Worm (Caenorhabditis elegans) whole organism, L1 larva: ENCODE data around the gene F31D4.5.

Source experiments
- C16A3.4 ChIP-seq: fragments of 150-350 bp; optimal IDR thresholded peaks from 2 replicates; lab custom pipeline; 2014; ENCODE audit warnings: missing biosample characterization, missing genetic modification characterization
- F16B12.6 ChIP-seq: fragments of 150-350 bp; optimal IDR thresholded peaks from 2 replicates; lab custom pipeline; 2014; ENCODE audit warnings: missing biosample characterization, missing genetic modification characterization
- alr-1 ChIP-seq: fragments of 200-800 bp; sonication (Bioruptor generic); optimal IDR thresholded peaks from 2 replicates; lab custom pipeline; 2018; ENCODE audit warnings: borderline replicate concordance, mild to moderate bottlenecking, missing genetic modification characterization, missing compliant biosample characterization
- blmp-1 ChIP-seq: fragments of 150-350 bp; optimal IDR thresholded peaks from 2 replicates; lab custom pipeline; 2014; ENCODE audit warnings: missing biosample characterization, missing genetic modification characterization
- ceh-82 ChIP-seq, 3 experiments: fragments of 150-350 bp in 1 of 3; sonication (generic microtip) in 2 of 3; optimal IDR thresholded peaks; 2 replicates each; lab custom pipeline; 2014 to 2017; ENCODE audit warnings: missing biosample characterization in 3 of 3, missing genetic modification characterization in 3 of 3
- ceh-88 ChIP-seq: fragments of 200-800 bp; sonication (Bioruptor generic); IDR thresholded peaks from 2 replicates; pipeline ENCODE4 v1.3.6; 2022; ENCODE audit warnings: missing genetic modification characterization, missing compliant biosample characterization
- dpl-1 ChIP-seq, 3 experiments: fragments of 150-350 bp in 2 of 3; sonication (generic microtip) in 1 of 3; optimal IDR thresholded peaks; 2 replicates each; lab custom pipeline; 2014 to 2017; ENCODE audit warnings: missing biosample characterization in 3 of 3, missing genetic modification characterization in 3 of 3, missing genetic modification reagents in 3 of 3
- efl-1 ChIP-seq, 4 experiments: fragments of 150-350 bp; optimal IDR thresholded peaks in 3 of 4; peaks in 1 of 4; 1 replicate in 1 of 4; 2 replicates in 3 of 4; lab custom pipeline; 2014; ENCODE audit warnings: missing biosample characterization in 2 of 4, missing genetic modification characterization in 2 of 4, missing genetic modification reagents in 2 of 4
- efl-3 ChIP-seq: fragments of 200-800 bp; sonication (Bioruptor generic); optimal IDR thresholded peaks from 2 replicates; lab custom pipeline; 2018; ENCODE audit warnings: mild to moderate bottlenecking, missing genetic modification characterization, missing compliant biosample characterization
- egl-13 ChIP-seq: sonication (generic microtip); optimal IDR thresholded peaks from 2 replicates; lab custom pipeline; 2016; ENCODE audit warnings: missing genotype, missing genetic modification reagents, missing genetic modification characterization, missing compliant biosample characterization
- egl-27 ChIP-seq, 2 experiments: fragments of 150-350 bp in 1 of 2; sonication (generic microtip); optimal IDR thresholded peaks; 3 replicates each; lab custom pipeline; 2017 to 2018; ENCODE audit warnings: missing biosample characterization in 2 of 2, missing genetic modification characterization in 2 of 2, missing genetic modification reagents in 2 of 2
- elt-3 ChIP-seq, 6 experiments: fragments of 150-350 bp in 1 of 6; sonication (generic microtip); optimal IDR thresholded peaks; 2 replicates each; lab custom pipeline; 2017 to 2018; ENCODE audit warnings: missing biosample characterization in 6 of 6, missing genetic modification characterization in 6 of 6, inconsistent platforms in 1 of 6
- fkh-10 ChIP-seq: sonication (generic microtip); optimal IDR thresholded peaks from 2 replicates; lab custom pipeline; 2017; ENCODE audit warnings: missing biosample characterization, missing genetic modification reagents, missing genetic modification characterization
- fkh-8 ChIP-seq: sonication (generic microtip); optimal IDR thresholded peaks from 2 replicates; lab custom pipeline; 2016; ENCODE audit warnings: mild to moderate bottlenecking, missing genetic modification characterization, missing compliant biosample characterization
- irx-1 ChIP-seq: sonication (generic microtip); optimal IDR thresholded peaks from 2 replicates; lab custom pipeline; 2016; ENCODE audit warnings: missing genetic modification characterization, missing compliant biosample characterization
- isw-1 ChIP-seq: fragments of 200-800 bp; sonication (Bioruptor generic); IDR thresholded peaks from 2 replicates; pipeline ENCODE4 v1.3.6; 2022; ENCODE audit warnings: missing genetic modification characterization, missing compliant biosample characterization
- lin-13 ChIP-seq: fragments of 150-350 bp; optimal IDR thresholded peaks from 2 replicates; lab custom pipeline; 2014; ENCODE audit warnings: missing biosample characterization, missing genetic modification reagents, missing genetic modification characterization
- lin-14 ChIP-seq: fragments of 200-800 bp; sonication (Bioruptor generic); optimal IDR thresholded peaks from 2 replicates; lab custom pipeline; 2018; ENCODE audit warnings: mild to moderate bottlenecking, missing genetic modification characterization, moderate library complexity, missing compliant biosample characterization
- lin-15B ChIP-seq: fragments of 150-350 bp; sonication (generic microtip); optimal IDR thresholded peaks from 3 replicates; lab custom pipeline; 2014; ENCODE audit warnings: missing biosample characterization, missing genetic modification characterization
- lin-39 ChIP-seq: fragments of 150-350 bp; optimal IDR thresholded peaks from 2 replicates; lab custom pipeline; 2014; ENCODE audit warnings: missing biosample characterization, missing genetic modification reagents, missing genetic modification characterization
- lir-3 ChIP-seq: sonication (generic microtip); optimal IDR thresholded peaks from 2 replicates; lab custom pipeline; 2016; ENCODE audit warnings: mild to moderate bottlenecking, missing genetic modification characterization, moderate library complexity, missing compliant biosample characterization; ENCODE audit not compliant: poor library complexity
- lsy-2 ChIP-seq, 2 experiments: fragments of 150-350 bp; optimal IDR thresholded peaks; 2 replicates each; lab custom pipeline; 2014; ENCODE audit warnings: missing biosample characterization in 2 of 2, missing genetic modification characterization in 2 of 2
- mef-2 ChIP-seq: fragments of 150-350 bp; optimal IDR thresholded peaks from 2 replicates; lab custom pipeline; 2014; ENCODE audit warnings: missing biosample characterization, missing genetic modification characterization
- mep-1 ChIP-seq: fragments of 150-350 bp; optimal IDR thresholded peaks from 2 replicates; lab custom pipeline; 2014; ENCODE audit warnings: missing biosample characterization, missing genetic modification characterization
- nhr-12 ChIP-seq: sonication (generic microtip); optimal IDR thresholded peaks from 2 replicates; lab custom pipeline; 2017; ENCODE audit warnings: missing biosample characterization, missing genetic modification characterization
- nhr-19 ChIP-seq: fragments of 200-800 bp; sonication (Bioruptor generic); conservative IDR thresholded peaks from 2 replicates; pipeline ENCODE4 v1.3.6; 2022; ENCODE audit warnings: missing genetic modification characterization, missing compliant biosample characterization
- nhr-20 ChIP-seq: sonication (generic microtip); optimal IDR thresholded peaks from 2 replicates; lab custom pipeline; 2016; ENCODE audit warnings: mild to moderate bottlenecking, missing genetic modification characterization, missing compliant biosample characterization
- nhr-47 ChIP-seq: sonication (generic microtip); optimal IDR thresholded peaks from 2 replicates; lab custom pipeline; 2016; ENCODE audit warnings: mild to moderate bottlenecking, missing genetic modification characterization, moderate library complexity, missing compliant biosample characterization
- nhr-71 ChIP-seq: sonication (generic microtip); optimal IDR thresholded peaks from 2 replicates; lab custom pipeline; 2016; ENCODE audit warnings: mild to moderate bottlenecking, missing genetic modification characterization, moderate library complexity, missing compliant biosample characterization
- nhr-85 ChIP-seq: sonication (generic microtip); peaks from one replicate; lab custom pipeline; 2016; ENCODE audit warnings: missing genetic modification characterization, inconsistent platforms, missing compliant biosample characterization
- nhr-90 ChIP-seq: sonication (generic microtip); optimal IDR thresholded peaks from 2 replicates; lab custom pipeline; 2016; ENCODE audit warnings: mild to moderate bottlenecking, missing genetic modification characterization, missing compliant biosample characterization; ENCODE audit not compliant: poor library complexity
- pag-3 ChIP-seq: sonication (generic microtip); optimal IDR thresholded peaks from 2 replicates; lab custom pipeline; 2017; ENCODE audit warnings: missing genetic modification characterization, mild to moderate bottlenecking, missing compliant biosample characterization, antibody characterized with exemption, borderline replicate concordance; ENCODE audit not compliant: insufficient read depth
- pax-3 ChIP-seq: fragments of 200-800 bp; sonication (Bioruptor generic); optimal IDR thresholded peaks from 2 replicates; lab custom pipeline; 2018; ENCODE audit warnings: mild to moderate bottlenecking, missing genetic modification characterization, moderate library complexity, missing compliant biosample characterization
- pqm-1 ChIP-seq: sonication (generic microtip); optimal IDR thresholded peaks from 3 replicates; lab custom pipeline; 2017; ENCODE audit warnings: missing biosample characterization, missing genetic modification characterization
- snu-23 ChIP-seq: sonication (generic microtip); optimal IDR thresholded peaks from 2 replicates; lab custom pipeline; 2016; ENCODE audit warnings: missing genetic modification characterization, missing compliant biosample characterization
- sup-37 ChIP-seq: fragments of 200-800 bp; sonication (Bioruptor generic); optimal IDR thresholded peaks from 2 replicates; lab custom pipeline; 2018; ENCODE audit warnings: mild to moderate bottlenecking, missing genetic modification characterization, missing compliant biosample characterization
- swsn-7 ChIP-seq: sonication (generic microtip); optimal IDR thresholded peaks from 2 replicates; lab custom pipeline; 2016; ENCODE audit warnings: missing genetic modification characterization, missing compliant biosample characterization
- tbx-2 ChIP-seq: sonication (generic microtip); optimal IDR thresholded peaks from 2 replicates; lab custom pipeline; 2016; ENCODE audit warnings: missing genetic modification characterization, missing compliant biosample characterization
- tlp-1 ChIP-seq: fragments of 150-350 bp; optimal IDR thresholded peaks from 2 replicates; lab custom pipeline; 2014; ENCODE audit warnings: missing biosample characterization, missing genetic modification characterization
- unc-130 ChIP-seq: fragments of 150-350 bp; optimal IDR thresholded peaks from 2 replicates; lab custom pipeline; 2017; ENCODE audit warnings: missing biosample characterization, missing genetic modification characterization, inconsistent platforms
- unc-86 ChIP-seq: sonication (generic microtip); optimal IDR thresholded peaks from 2 replicates; lab custom pipeline; 2016; ENCODE audit warnings: missing genetic modification characterization, missing compliant biosample characterization
- unc-98 ChIP-seq: fragments of 200-800 bp; sonication (Bioruptor generic); IDR thresholded peaks from 2 replicates; pipeline ENCODE4 v1.3.6; 2022; ENCODE audit warnings: missing genetic modification characterization, missing compliant biosample characterization
- vab-15 ChIP-seq: sonication (generic microtip); optimal IDR thresholded peaks from 2 replicates; lab custom pipeline; 2017; ENCODE audit warnings: missing genotype, mild to moderate bottlenecking, missing genetic modification characterization, missing compliant biosample characterization
- xbp-1 ChIP-seq: sonication (generic microtip); optimal IDR thresholded peaks from 2 replicates; lab custom pipeline; 2016; ENCODE audit warnings: missing genetic modification characterization, missing compliant biosample characterization

The F31D4.5 gene

DNA sequence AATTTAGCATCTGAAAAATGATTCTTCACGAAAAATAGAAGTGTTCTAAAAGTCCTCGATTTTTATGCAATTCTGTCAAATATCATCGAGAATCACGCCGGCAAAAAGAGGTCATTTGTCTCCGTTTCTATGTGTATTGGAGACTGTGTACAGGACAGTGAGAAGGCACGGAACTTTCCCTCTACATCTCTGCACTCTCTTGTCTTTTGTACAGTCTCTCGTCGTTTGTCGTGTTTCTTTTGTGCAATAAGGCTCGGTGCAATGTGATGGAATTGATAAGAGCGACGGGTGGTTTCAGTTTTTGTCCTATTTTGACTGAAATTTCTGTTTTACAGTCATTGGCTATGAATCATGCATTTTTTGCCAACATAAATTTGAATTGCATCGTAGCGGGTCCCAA lies 22.0 kb upstream of the F31D4.5 start (continued):
- no peak for TF ChIP-seq lin-13 (GFP tag; lab: Kevin White, UChicago)
- peak; percentile 4 for TF ChIP-seq nhr-20
- no peak for TF ChIP-seq sup-37 (GFP tag; lab: Kevin White, UChicago)
- no peak for TF ChIP-seq nhr-90 (tag; lab: Kevin White, UChicago)
- peak; percentile 58 for TF ChIP-seq blmp-1 (tag; lab: Kevin White, UChicago)
- TF ChIP-seq F16B12.6: no peak
- TF ChIP-seq swsn-7 (tag; lab: Kevin White, UChicago): no peak
- TF ChIP-seq dpl-1 (GFP tag; optimal IDR thresholded peaks at IDR 0.05; lab: Kevin White, UChicago): no peak
- peak; percentile 16 for TF ChIP-seq snu-23 (GFP tag; lab: Kevin White, UChicago)
- peak; percentile 21 for TF ChIP-seq lin-14 (GFP tag; lab: Kevin White, UChicago)
- no peak for TF ChIP-seq tlp-1

DNA sequence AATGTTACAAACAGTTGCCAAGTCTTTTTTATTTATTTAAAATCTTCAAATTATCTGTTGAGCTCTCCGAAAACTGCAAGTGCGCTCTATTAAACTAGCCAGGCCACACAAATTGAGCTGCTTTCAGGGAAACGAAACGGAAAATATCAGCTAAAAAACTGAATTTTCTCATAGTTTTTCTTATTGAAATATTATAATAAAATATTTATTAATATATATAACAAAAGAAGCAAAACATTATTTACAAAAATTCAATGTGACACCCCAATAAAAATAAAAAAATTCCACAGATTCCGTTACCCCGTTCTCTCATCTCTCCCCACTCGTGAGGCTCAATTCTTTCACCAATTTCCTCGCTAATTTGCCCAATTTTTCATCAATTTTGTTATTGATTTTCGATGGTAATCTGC lies 21.3 kb upstream of the F31D4.5 start:
- TF ChIP-seq nhr-12 (tag; lab: Kevin White, UChicago) (no peak), mef-2 (tag; lab: Kevin White, UChicago) (no peak), lir-3 (tag; lab: Kevin White, UChicago) (peak; percentile 37), swsn-7 (tag; lab: Kevin White, UChicago) (peak; percentile 2), unc-130 (tag; lab: Kevin White, UChicago) (no peak), pqm-1 (no peak), unc-98 (GFP tag; lab: Robert Waterston, UW) (peak; percentile 74), xbp-1 (tag; lab: Kevin White, UChicago) (peak; percentile 33), lin-15B (tag; lab: Kevin White, UChicago) (no peak), snu-23 (GFP tag; lab: Kevin White, UChicago) (peak; percentile 36), lin-13 (GFP tag; lab: Kevin White, UChicago) (no peak), fkh-8 (tag; lab: Kevin White, UChicago) (peak; percentile 40), C16A3.4 (tag; lab: Kevin White, UChicago) (peak; percentile 22), ceh-82 (tag; optimal IDR thresholded peaks at IDR 0.05; lab: Kevin White, UChicago) (peak in 2 of 3 experiments; percentile 5 to 13), lin-39 (tag; lab: Kevin White, UChicago) (no peak), pax-3 (tag; lab: Kevin White, UChicago) (peak; percentile 60), egl-27 (tag; optimal IDR thresholded peaks at IDR 0.05; lab: Kevin White, UChicago) (no peak), nhr-71 (tag; lab: Kevin White, UChicago) (peak; percentile 54), unc-86 (tag; lab: Kevin White, UChicago) (no peak), efl-3 (GFP tag; lab: Kevin White, UChicago) (no peak), elt-3 (tag; optimal IDR thresholded peaks at IDR 0.05; lab: Kevin White, UChicago) (no peak), vab-15 (tag; lab: Kevin White, UChicago) (no peak), nhr-47 (tag; lab: Kevin White, UChicago) (peak; percentile 58), dpl-1 (GFP tag; optimal IDR thresholded peaks at IDR 0.05; lab: Kevin White, UChicago) (peak in 1 of 3 experiments; percentile 42), nhr-85 (tag; lab: Kevin White, UChicago) (peak; percentile 63), pag-3 (tag; lab: Kevin White, UChicago) (no peak), tbx-2 (peak; percentile 34), nhr-90 (tag; lab: Kevin White, UChicago) (peak; percentile 32), mep-1 (tag; lab: Kevin White, UChicago) (peak; percentile 19), isw-1 (GFP tag; lab: Robert Waterston, UW) (peak; percentile 46; the same call in 1 of the 2 replicates), ceh-88 (GFP tag; lab: Robert Waterston, UW) (peak; percentile 34; the same call in 1 of the 2 replicates), irx-1 (tag; lab: Kevin White, UChicago) (no peak), egl-13 (peak; percentile 4), efl-1 (optimal IDR thresholded peaks at IDR 0.05; lab: Kevin White, UChicago) (peak in 1 of 2 experiments; percentile 8), efl-1 (GFP tag; optimal IDR thresholded peaks at IDR 0.05 in 1 of 2; lab: Kevin White, UChicago) (peak in 1 of 2 experiments; percentile 6), nhr-19 (GFP tag; lab: Robert Waterston, UW) (peak; percentile 16; the same call in 1 of the 2 replicates), lin-14 (GFP tag; lab: Kevin White, UChicago) (peak; percentile 77), fkh-10 (no peak), alr-1 (tag; lab: Kevin White, UChicago) (no peak), lsy-2 (tag; optimal IDR thresholded peaks at IDR 0.05; lab: Kevin White, UChicago) (peak in 1 of 2 experiments; percentile 53)
- TF ChIP-seq, all 84 proteins: peak for 23
